Fruit fly (Drosophila melanogaster): ENCODE measurements around the gene CG7044.

dm6 chr3R:21092036-21092435, 9.5 kb downstream of the CG7044 start:
- TF ChIP-seq psq (optimal IDR thresholded peaks at IDR 0.05) (no peak), usp (GFP tag; optimal IDR thresholded peaks at IDR 0.05) (no peak), EcR (GFP tag; optimal IDR thresholded peaks at IDR 0.05) (no peak), CG8478 (optimal IDR thresholded peaks at IDR 0.05) (no peak)
